Worm (Caenorhabditis elegans) whole organism, L4 larva: ENCODE results near the gene gtf-2F2.
"Not testable (repeated sequence)": the region's sequence is repeated elsewhere in the genome, so short reads cannot be mapped to it uniquely, and the experiment has no call there.

Experiments used
- F10B5.3 ChIP-seq: sonication (generic microtip); optimal IDR thresholded peaks from 2 replicates; lab custom pipeline; 2016; ENCODE audit warnings: mild to moderate bottlenecking, missing genetic modification characterization, missing compliant biosample characterization
- F37D6.2 ChIP-seq: sonication (generic microtip); optimal IDR thresholded peaks from 2 replicates; lab custom pipeline; 2016; ENCODE audit warnings: mild to moderate bottlenecking, missing genetic modification characterization, missing compliant biosample characterization
- Y105C5A.15 ChIP-seq: fragments of 200-800 bp; sonication (Bioruptor generic); IDR thresholded peaks from 2 replicates; pipeline ENCODE4 v1.3.6; 2022; ENCODE audit warnings: missing genetic modification characterization, missing compliant biosample characterization
- Y48G9A.11 ChIP-seq: fragments of 200-800 bp; sonication (Bioruptor generic); IDR thresholded peaks from 2 replicates; pipeline ENCODE4 v1.3.6; 2022; ENCODE audit warnings: missing genetic modification reagents, missing genetic modification characterization, missing compliant biosample characterization
- ZK546.5 ChIP-seq, 2 experiments: sonication (generic microtip); optimal IDR thresholded peaks; 2 replicates each; lab custom pipeline; 2017; ENCODE audit warnings: missing biosample characterization in 2 of 2, missing genetic modification characterization in 2 of 2
- aha-1 ChIP-seq: fragments of 150-350 bp; peaks from one replicate; lab custom pipeline; 2014; ENCODE audit warnings: missing biosample characterization, missing genetic modification characterization
- ceh-28 ChIP-seq: fragments of 150-350 bp; optimal IDR thresholded peaks from 2 replicates; lab custom pipeline; 2014; ENCODE audit warnings: missing biosample characterization, missing genetic modification reagents, missing genetic modification characterization
- ceh-44 ChIP-seq: fragments of 200-800 bp; sonication (Bioruptor generic); IDR thresholded peaks from 2 replicates; pipeline ENCODE4 v1.3.6; 2022; ENCODE audit warnings: missing genetic modification reagents, missing genetic modification characterization, missing compliant biosample characterization
- daf-12 ChIP-seq: fragments of 150-350 bp; optimal IDR thresholded peaks from 2 replicates; lab custom pipeline; 2014; ENCODE audit warnings: missing biosample characterization, missing genetic modification reagents, missing genetic modification characterization
- daf-16 ChIP-seq, 3 experiments: sonication (generic microtip); optimal IDR thresholded peaks; 2 replicates each; lab custom pipeline; 2016 to 2017; ENCODE audit warnings: missing genetic modification characterization in 3 of 3, missing genetic modification reagents in 3 of 3, mild to moderate bottlenecking in 2 of 3, missing compliant biosample characterization in 2 of 3, missing biosample characterization in 1 of 3, moderate library complexity in 1 of 3
- dmd-8 ChIP-seq: fragments of 200-800 bp; sonication (Bioruptor generic); IDR thresholded peaks from 2 replicates; pipeline ENCODE4 v1.3.6; 2022; ENCODE audit warnings: missing genetic modification characterization, missing compliant biosample characterization
- dve-1 ChIP-seq: sonication (generic microtip); optimal IDR thresholded peaks from 2 replicates; lab custom pipeline; 2017; ENCODE audit warnings: antibody characterized with exemption, mild to moderate bottlenecking, missing genetic modification characterization, missing compliant biosample characterization; ENCODE audit not compliant: insufficient read depth
- fkh-10 ChIP-seq: fragments of 150-350 bp; optimal IDR thresholded peaks from 2 replicates; lab custom pipeline; 2014; ENCODE audit warnings: missing biosample characterization, missing genetic modification reagents, missing genetic modification characterization
- fos-1 ChIP-seq: fragments of 150-350 bp; optimal IDR thresholded peaks from 2 replicates; lab custom pipeline; 2014; ENCODE audit warnings: missing biosample characterization, missing genetic modification characterization
- jun-1 ChIP-seq: fragments of 150-350 bp; optimal IDR thresholded peaks from 2 replicates; lab custom pipeline; 2014; ENCODE audit warnings: missing biosample characterization, missing genetic modification reagents, missing genetic modification characterization
- lin-1 ChIP-seq: fragments of 200-800 bp; sonication (Bioruptor generic); IDR thresholded peaks from 2 replicates; pipeline ENCODE4 v1.3.6; 2022; ENCODE audit warnings: missing genetic modification reagents, missing genetic modification characterization, missing compliant biosample characterization
- lin-15B ChIP-seq: fragments of 150-350 bp; sonication (generic microtip); optimal IDR thresholded peaks from 3 replicates; lab custom pipeline; 2014; ENCODE audit warnings: missing biosample characterization, missing genetic modification characterization
- lin-39 ChIP-seq: fragments of 150-350 bp; optimal IDR thresholded peaks from 2 replicates; lab custom pipeline; 2014; ENCODE audit warnings: missing biosample characterization, missing genetic modification reagents, missing genetic modification characterization
- lsy-2 ChIP-seq, 2 experiments: fragments of 150-350 bp in 1 of 2; sonication (generic microtip) in 1 of 2; optimal IDR thresholded peaks; 2 replicates each; lab custom pipeline; 2014 to 2017; ENCODE audit warnings: missing biosample characterization in 2 of 2, missing genetic modification characterization in 2 of 2
- mep-1 ChIP-seq: fragments of 150-350 bp; sonication (generic microtip); optimal IDR thresholded peaks from 3 replicates; lab custom pipeline; 2014; ENCODE audit warnings: missing biosample characterization, missing genetic modification characterization
- mxl-3 ChIP-seq: fragments of 200-800 bp; sonication (Bioruptor generic); optimal IDR thresholded peaks from 2 replicates; lab custom pipeline; 2018; ENCODE audit warnings: mild to moderate bottlenecking, missing genetic modification characterization, missing compliant biosample characterization
- nhr-102 ChIP-seq: sonication (generic microtip); optimal IDR thresholded peaks from 2 replicates; lab custom pipeline; 2016; ENCODE audit warnings: mild to moderate bottlenecking, missing genetic modification characterization, moderate library complexity, missing compliant biosample characterization
- nhr-111 ChIP-seq: fragments of 200-800 bp; sonication (Bioruptor generic); optimal IDR thresholded peaks from 2 replicates; lab custom pipeline; 2018; ENCODE audit warnings: mild to moderate bottlenecking, missing genetic modification characterization, missing compliant biosample characterization
- nhr-42 ChIP-seq: fragments of 200-800 bp; sonication (Bioruptor generic); IDR thresholded peaks from 2 replicates; pipeline ENCODE4 v1.3.6; 2022; ENCODE audit warnings: missing genetic modification characterization, missing compliant biosample characterization
- nhr-6 ChIP-seq: fragments of 150-350 bp; optimal IDR thresholded peaks from 2 replicates; lab custom pipeline; 2014; ENCODE audit warnings: missing biosample characterization, missing genetic modification characterization
- nhr-77 ChIP-seq: fragments of 150-350 bp; optimal IDR thresholded peaks from 2 replicates; lab custom pipeline; 2014; ENCODE audit warnings: missing biosample characterization, missing genetic modification characterization
- pha-4 ChIP-seq, 2 experiments: fragments of 150-350 bp in 1 of 2; fragments of 200-800 bp in 1 of 2; sonication (Bioruptor generic) in 1 of 2; IDR thresholded peaks in 1 of 2; optimal IDR thresholded peaks in 1 of 2; 2 replicates each; pipeline versions ENCODE4 v1.3.6 to Lab custom; 2014 to 2022; ENCODE audit warnings: missing genetic modification characterization in 2 of 2, missing genetic modification reagents in 2 of 2, missing biosample characterization in 1 of 2, missing compliant biosample characterization in 1 of 2
- rbr-2 ChIP-seq: sonication (generic microtip); optimal IDR thresholded peaks from 2 replicates; lab custom pipeline; 2016; ENCODE audit warnings: missing genotype, missing genetic modification characterization, missing compliant biosample characterization
- sdz-12 ChIP-seq: fragments of 200-800 bp; sonication (Bioruptor generic); optimal IDR thresholded peaks from 2 replicates; lab custom pipeline; 2018; ENCODE audit warnings: mild to moderate bottlenecking, missing genetic modification characterization, missing compliant biosample characterization
- set-16 ChIP-seq: fragments of 200-800 bp; sonication (Bioruptor generic); IDR thresholded peaks from 2 replicates; pipeline ENCODE4 v1.3.6; 2022; ENCODE audit warnings: missing genetic modification reagents, missing genetic modification characterization, missing compliant biosample characterization
- skn-1 ChIP-seq: fragments of 150-350 bp; optimal IDR thresholded peaks from 2 replicates; lab custom pipeline; 2014; ENCODE audit warnings: missing biosample characterization, missing genetic modification characterization
- spr-1 ChIP-seq: sonication (generic microtip); optimal IDR thresholded peaks from 2 replicates; lab custom pipeline; 2016; ENCODE audit warnings: mild to moderate bottlenecking, missing genetic modification characterization, missing compliant biosample characterization
- unc-62 ChIP-seq, 3 experiments: fragments of 150-350 bp in 1 of 3; sonication (generic microtip); optimal IDR thresholded peaks in 2 of 3; peaks in 1 of 3; 1 replicate in 1 of 3; 2 replicates in 2 of 3; lab custom pipeline; 2014 to 2017; ENCODE audit warnings: missing biosample characterization in 3 of 3, missing genetic modification characterization in 3 of 3, missing genetic modification reagents in 3 of 3, missing genotype in 1 of 3
- zip-2 ChIP-seq: fragments of 150-350 bp; optimal IDR thresholded peaks from 2 replicates; lab custom pipeline; 2014; ENCODE audit warnings: missing biosample characterization, missing genetic modification characterization
- ztf-7 ChIP-seq: fragments of 150-350 bp; optimal IDR thresholded peaks from 2 replicates; lab custom pipeline; 2014; ENCODE audit warnings: missing biosample characterization, missing genetic modification characterization

gtf-2F2 gene

DNA sequence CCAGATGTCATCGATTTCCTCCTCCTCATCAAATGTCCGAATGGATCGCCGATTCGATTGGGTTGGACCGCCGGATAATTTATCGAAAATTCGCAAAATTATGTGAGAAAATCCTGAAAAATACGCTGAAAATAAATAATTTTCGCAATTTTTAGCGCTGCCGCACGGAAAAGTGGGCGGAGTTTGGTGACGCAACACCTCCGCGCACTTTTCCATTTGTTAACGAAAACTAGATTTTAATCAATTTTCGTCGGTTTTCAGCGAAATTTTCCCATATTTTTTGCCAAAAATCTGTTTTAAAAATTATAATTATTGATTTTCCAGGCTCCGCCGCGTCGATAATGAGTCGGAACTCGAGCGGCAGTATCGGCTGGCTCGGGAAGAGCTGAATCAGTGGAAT lies 7.3 kb downstream of the gtf-2F2 start, which contains the start of gene Y39B6A.34 (continued):
- no peak for TF ChIP-seq lin-39 (tag; lab: Kevin White, UChicago)
- TF ChIP-seq ceh-28 (tag; lab: Kevin White, UChicago), result no peak
- no peak for TF ChIP-seq jun-1 (tag; lab: Kevin White, UChicago)
- TF ChIP-seq lsy-2 (tag; optimal IDR thresholded peaks at IDR 0.05; lab: Kevin White, UChicago), result peak in 1 of 2 experiments; percentile 28
- TF ChIP-seq mep-1 (tag; lab: Kevin White, UChicago), result peak; percentile 45
- TF ChIP-seq pha-4 (GFP tag; IDR thresholded peaks at IDR 0.05; lab: Robert Waterston, UW), result peak; percentile 30; the same call in 1 of the 2 replicates
- no peak for TF ChIP-seq pha-4 (tag; optimal IDR thresholded peaks at IDR 0.05; lab: Kevin White, UChicago)
- TF ChIP-seq nhr-42 (GFP tag; lab: Robert Waterston, UW), result no peak
- no peak for TF ChIP-seq spr-1 (tag; lab: Kevin White, UChicago)
- TF ChIP-seq nhr-77, result peak; percentile 30
- TF ChIP-seq rbr-2, result peak; percentile 33
- TF ChIP-seq set-16 (GFP tag; lab: Robert Waterston, UW), result peak; percentile 37; the same call in 1 of the 2 replicates
- no peak for TF ChIP-seq Y105C5A.15 (GFP tag; lab: Robert Waterston, UW)
- TF ChIP-seq lin-1, result no peak
- no peak for TF ChIP-seq skn-1 (tag; lab: Kevin White, UChicago)
- TF ChIP-seq mxl-3 (GFP tag; lab: Kevin White, UChicago), result no peak
- no peak for TF ChIP-seq ZK546.5 (tag; optimal IDR thresholded peaks at IDR 0.05; lab: Kevin White, UChicago)
- TF ChIP-seq fkh-10 (GFP tag; lab: Kevin White, UChicago), result no peak
- TF ChIP-seq lin-15B (tag; lab: Kevin White, UChicago), result no peak
- no peak for TF ChIP-seq F37D6.2
- no peak for TF ChIP-seq nhr-111 (GFP tag; lab: Kevin White, UChicago)
- TF ChIP-seq daf-16 (GFP tag; optimal IDR thresholded peaks at IDR 0.05; lab: Kevin White, UChicago), result peak in 1 of 2 experiments; percentile 9
- no peak for TF ChIP-seq daf-16 (tag; optimal IDR thresholded peaks at IDR 0.05; lab: Kevin White, UChicago)
- no peak for TF ChIP-seq fos-1 (tag; lab: Kevin White, UChicago)
- TF ChIP-seq aha-1 (tag; lab: Kevin White, UChicago), result peak; percentile 61
- TF ChIP-seq F10B5.3, result peak; percentile 27
- TF ChIP-seq Y48G9A.11 (GFP tag; lab: Robert Waterston, UW), result 0 out of 2 replicates have a peak, but pooled peaks have one; percentile 13
- no peak for TF ChIP-seq nhr-102 (tag; lab: Kevin White, UChicago)

DNA sequence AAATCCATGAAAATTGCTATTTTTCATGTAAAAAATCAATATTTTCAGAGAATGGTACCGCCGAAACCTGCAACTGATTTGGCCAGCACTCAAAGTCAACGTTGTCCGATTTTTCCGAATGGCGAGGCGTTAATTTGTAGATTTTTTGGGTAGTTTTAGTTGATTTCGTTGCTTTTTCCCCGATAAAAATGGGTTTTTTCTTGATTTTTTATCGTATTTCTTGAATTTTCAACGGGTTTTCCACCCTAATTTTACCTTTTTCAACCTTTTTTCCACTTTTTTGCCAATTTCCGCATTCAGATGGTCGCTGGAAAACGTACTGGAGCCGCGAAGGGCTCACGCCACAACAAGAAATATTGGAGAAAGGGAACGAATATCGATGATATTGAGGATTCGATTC lies 7.9 kb downstream of the gtf-2F2 start, which contains the start of gene Y39B6A.33:
Gene Y39B6A.33 (plus strand): TSS at position 301 of the 400 bp plus-strand sequence.
- no peak for TF ChIP-seq sdz-12
- TF ChIP-seq ceh-44, result 0 out of 2 replicates have a peak, but pooled peaks have one; percentile 5
- TF ChIP-seq dve-1, result no peak
- no peak for TF ChIP-seq daf-12 (tag; lab: Kevin White, UChicago)

DNA sequence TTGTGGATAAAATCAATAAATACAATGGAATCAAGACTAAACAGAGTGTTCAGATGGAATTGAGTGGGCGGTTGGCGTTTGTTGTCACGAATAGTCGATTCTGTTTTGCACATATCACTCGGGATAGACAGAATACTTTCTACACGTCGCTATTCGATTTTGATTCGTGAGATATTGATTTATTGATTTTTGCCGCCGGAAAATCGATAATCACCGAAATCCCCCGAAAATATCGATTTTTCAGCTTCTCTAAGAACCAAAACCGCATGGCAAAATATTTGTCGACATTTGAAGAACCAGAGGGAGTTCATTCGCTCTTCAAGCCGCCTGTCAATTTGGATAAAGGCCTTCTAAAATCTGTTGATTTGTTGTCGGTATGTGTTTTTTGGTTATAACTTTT lies 16.7 kb downstream of the gtf-2F2 start:
- TF ChIP-seq ceh-28 (tag; lab: Kevin White, UChicago) (peak; percentile 97), nhr-6 (tag; lab: Kevin White, UChicago) (no peak)

- TF ChIP-seq aha-1 (tag; lab: Kevin White, UChicago), result peak; percentile 28
- no peak for TF ChIP-seq ztf-7
- TF ChIP-seq lin-39 (tag; lab: Kevin White, UChicago), result no peak
- peak in 1 of 2 experiments; percentile 92 for TF ChIP-seq unc-62 (GFP tag; optimal IDR thresholded peaks at IDR 0.05 in 1 of 2; lab: Kevin White, UChicago)
- TF ChIP-seq unc-62 (tag; optimal IDR thresholded peaks at IDR 0.05; lab: Kevin White, UChicago), result no peak
Observed at ce11 chrV:19013215-19013614, 19.5 kb downstream of the gtf-2F2 start.

DNA sequence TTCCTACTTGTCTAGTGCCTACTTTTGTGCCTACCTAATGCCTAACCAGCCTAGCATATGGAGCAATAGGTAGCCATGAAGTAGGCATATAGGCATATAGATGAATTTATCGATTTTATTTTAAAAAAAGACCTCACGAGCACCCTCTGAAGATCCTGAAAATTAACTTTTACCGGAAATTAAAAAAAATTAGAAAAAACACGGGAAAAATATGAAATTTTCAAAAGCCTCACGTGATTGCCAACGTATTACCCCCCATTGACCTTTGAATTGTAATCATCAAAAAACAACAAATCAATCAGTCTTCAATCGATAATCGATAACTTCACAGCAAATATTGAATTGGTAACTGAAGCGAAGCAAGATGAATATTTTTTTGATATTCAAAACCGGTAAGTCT lies 20.5 kb downstream of the gtf-2F2 start, which contains the start of gene Y39B6A.30:
Gene Y39B6A.30 (plus strand): TSS at position 301 of the 400 bp plus-strand sequence.
- not testable (repeated sequence) for TF ChIP-seq zip-2 (tag; lab: Kevin White, UChicago); dmd-8 (GFP tag; lab: Robert Waterston, UW); nhr-77
